Fruit fly (Drosophila melanogaster): ENCODE results near the gene alph.

DNA sequence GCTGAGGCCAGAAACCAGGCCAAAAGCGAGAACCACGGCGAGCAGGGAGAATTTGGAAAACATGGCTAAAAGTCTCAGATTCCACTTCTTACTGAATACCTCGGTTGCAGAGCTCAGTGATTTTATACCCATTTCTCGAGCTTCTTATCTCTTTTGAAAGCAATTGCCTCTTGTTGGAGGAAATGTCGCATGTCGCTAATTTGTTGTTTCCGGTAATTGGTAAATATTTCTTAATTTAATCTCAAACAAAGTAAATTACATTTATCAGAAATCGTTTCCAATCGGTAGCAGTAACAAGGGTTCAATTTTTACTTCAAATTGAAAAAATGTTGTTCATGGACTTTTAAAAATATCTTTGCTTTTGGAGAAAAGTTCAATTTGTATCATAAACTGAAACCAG, 3.6 kb upstream of the alph start, which contains the start of gene CG7567:
- no peak for TF ChIP-seq CG3065 (GFP tag; optimal IDR thresholded peaks at IDR 0.05)
- no peak for TF ChIP-seq usp (GFP tag; optimal IDR thresholded peaks at IDR 0.05)
- TF ChIP-seq CG17612 (GFP tag; IDR thresholded peaks at IDR 0.05), result no peak
- TF ChIP-seq pb (GFP tag; optimal IDR thresholded peaks at IDR 0.05), result no peak
- TF ChIP-seq slp2 (GFP tag; optimal IDR thresholded peaks at IDR 0.05), result no peak
- no peak for TF ChIP-seq lbe (GFP tag; optimal IDR thresholded peaks at IDR 0.05)
- no peak for TF ChIP-seq bbx (GFP tag; IDR thresholded peaks at IDR 0.05; ENCODE audit: partially characterized antibody)
- TF ChIP-seq CG13296 (GFP tag; optimal IDR thresholded peaks at IDR 0.05), result no peak

All from whole organism, embryonic.